Worm (Caenorhabditis elegans) whole organism, L1 larva: Measurements from ENCODE around the gene sel-1.

Experiments used
- C04F5.9 ChIP-seq: sonication (generic microtip); optimal IDR thresholded peaks from 2 replicates; lab custom pipeline; 2016; ENCODE audit warnings: missing genetic modification characterization, missing compliant biosample characterization
- Y116A8C.19 ChIP-seq: sonication (generic microtip); optimal IDR thresholded peaks from 2 replicates; lab custom pipeline; 2016; ENCODE audit warnings: missing compliant biosample characterization, missing genetic modification characterization, borderline replicate concordance
- aha-1 ChIP-seq: fragments of 150-350 bp; optimal IDR thresholded peaks from 2 replicates; lab custom pipeline; 2014; ENCODE audit warnings: missing biosample characterization, missing genetic modification characterization
- aly-2 ChIP-seq: fragments of 150-350 bp; optimal IDR thresholded peaks from 2 replicates; lab custom pipeline; 2014; ENCODE audit warnings: missing biosample characterization, missing genetic modification characterization
- ama-1 ChIP-seq: fragments of 150-350 bp; optimal IDR thresholded peaks from 2 replicates; lab custom pipeline; 2014
- ceh-8 ChIP-seq: fragments of 200-800 bp; sonication (Bioruptor generic); optimal IDR thresholded peaks from 2 replicates; lab custom pipeline; 2018; ENCODE audit warnings: mild to moderate bottlenecking, missing genetic modification characterization, moderate library complexity, missing compliant biosample characterization
- ceh-82 ChIP-seq, 3 experiments: fragments of 150-350 bp in 1 of 3; sonication (generic microtip) in 2 of 3; optimal IDR thresholded peaks; 2 replicates each; lab custom pipeline; 2014 to 2017; ENCODE audit warnings: missing biosample characterization in 3 of 3, missing genetic modification characterization in 3 of 3
- ceh-88 ChIP-seq: fragments of 200-800 bp; sonication (Bioruptor generic); IDR thresholded peaks from 2 replicates; pipeline ENCODE4 v1.3.6; 2022; ENCODE audit warnings: missing genetic modification characterization, missing compliant biosample characterization
- ceh-90 ChIP-seq: sonication (generic microtip); optimal IDR thresholded peaks from 2 replicates; lab custom pipeline; 2016; ENCODE audit warnings: missing genetic modification characterization, missing compliant biosample characterization
- ces-1 ChIP-seq: fragments of 150-350 bp; optimal IDR thresholded peaks from 2 replicates; lab custom pipeline; 2014; ENCODE audit warnings: missing biosample characterization, missing genetic modification reagents, missing genetic modification characterization
- efl-1 ChIP-seq, 4 experiments: fragments of 150-350 bp; optimal IDR thresholded peaks in 3 of 4; peaks in 1 of 4; 1 replicate in 1 of 4; 2 replicates in 3 of 4; lab custom pipeline; 2014; ENCODE audit warnings: missing biosample characterization in 2 of 4, missing genetic modification characterization in 2 of 4, missing genetic modification reagents in 2 of 4
- egl-13 ChIP-seq: sonication (generic microtip); optimal IDR thresholded peaks from 2 replicates; lab custom pipeline; 2016; ENCODE audit warnings: missing genotype, missing genetic modification reagents, missing genetic modification characterization, missing compliant biosample characterization
- elt-2 ChIP-seq: sonication (generic microtip); optimal IDR thresholded peaks from 2 replicates; lab custom pipeline; 2016; ENCODE audit warnings: missing genetic modification characterization, mild to moderate bottlenecking, inconsistent platforms, missing compliant biosample characterization, missing genetic modification reagents
- elt-3 ChIP-seq, 6 experiments: fragments of 150-350 bp in 1 of 6; sonication (generic microtip); optimal IDR thresholded peaks; 2 replicates each; lab custom pipeline; 2017 to 2018; ENCODE audit warnings: missing biosample characterization in 6 of 6, missing genetic modification characterization in 6 of 6, inconsistent platforms in 1 of 6
- fkh-4 ChIP-seq: sonication (generic microtip); optimal IDR thresholded peaks from 2 replicates; lab custom pipeline; 2016; ENCODE audit warnings: missing compliant biosample characterization, missing genetic modification characterization, borderline replicate concordance
- irx-1 ChIP-seq: sonication (generic microtip); optimal IDR thresholded peaks from 2 replicates; lab custom pipeline; 2016; ENCODE audit warnings: missing genetic modification characterization, missing compliant biosample characterization
- jun-1 ChIP-seq: fragments of 150-350 bp; optimal IDR thresholded peaks from 2 replicates; lab custom pipeline; 2014; ENCODE audit warnings: missing biosample characterization, missing genetic modification reagents, missing genetic modification characterization
- lin-13 ChIP-seq: fragments of 150-350 bp; optimal IDR thresholded peaks from 2 replicates; lab custom pipeline; 2014; ENCODE audit warnings: missing biosample characterization, missing genetic modification reagents, missing genetic modification characterization
- lin-14 ChIP-seq: fragments of 200-800 bp; sonication (Bioruptor generic); optimal IDR thresholded peaks from 2 replicates; lab custom pipeline; 2018; ENCODE audit warnings: mild to moderate bottlenecking, missing genetic modification characterization, moderate library complexity, missing compliant biosample characterization
- lin-15B ChIP-seq: fragments of 150-350 bp; sonication (generic microtip); optimal IDR thresholded peaks from 3 replicates; lab custom pipeline; 2014; ENCODE audit warnings: missing biosample characterization, missing genetic modification characterization
- lin-35 ChIP-seq, 2 experiments: fragments of 150-350 bp; optimal IDR thresholded peaks; 2 replicates each; lab custom pipeline; 2014; ENCODE audit warnings: missing biosample characterization in 2 of 2, missing genetic modification characterization in 2 of 2, missing genetic modification reagents in 2 of 2
- lsy-2 ChIP-seq, 2 experiments: fragments of 150-350 bp; optimal IDR thresholded peaks; 2 replicates each; lab custom pipeline; 2014; ENCODE audit warnings: missing biosample characterization in 2 of 2, missing genetic modification characterization in 2 of 2
- mab-9 ChIP-seq: fragments of 200-800 bp; sonication (Bioruptor generic); IDR thresholded peaks from 2 replicates; pipeline ENCODE4 v1.3.6; 2022; ENCODE audit warnings: missing genetic modification reagents, missing genetic modification characterization, missing compliant biosample characterization
- mdl-1 ChIP-seq, 2 experiments: fragments of 150-350 bp; optimal IDR thresholded peaks; 2 replicates each; lab custom pipeline; 2014 to 2017; ENCODE audit warnings: missing biosample characterization in 2 of 2, missing genetic modification characterization in 2 of 2, inconsistent platforms in 1 of 2
- mep-1 ChIP-seq: fragments of 150-350 bp; optimal IDR thresholded peaks from 2 replicates; lab custom pipeline; 2014; ENCODE audit warnings: missing biosample characterization, missing genetic modification characterization
- nhr-11 ChIP-seq: fragments of 150-350 bp; optimal IDR thresholded peaks from 2 replicates; lab custom pipeline; 2014; ENCODE audit warnings: missing biosample characterization, missing genetic modification characterization
- nhr-12 ChIP-seq: sonication (generic microtip); optimal IDR thresholded peaks from 2 replicates; lab custom pipeline; 2017; ENCODE audit warnings: missing biosample characterization, missing genetic modification characterization
- nhr-19 ChIP-seq: fragments of 200-800 bp; sonication (Bioruptor generic); conservative IDR thresholded peaks from 2 replicates; pipeline ENCODE4 v1.3.6; 2022; ENCODE audit warnings: missing genetic modification characterization, missing compliant biosample characterization
- nhr-20 ChIP-seq: sonication (generic microtip); optimal IDR thresholded peaks from 2 replicates; lab custom pipeline; 2016; ENCODE audit warnings: mild to moderate bottlenecking, missing genetic modification characterization, missing compliant biosample characterization
- nhr-237 ChIP-seq: fragments of 150-350 bp; optimal IDR thresholded peaks from 2 replicates; lab custom pipeline; 2014; ENCODE audit warnings: missing biosample characterization, missing genetic modification characterization
- nhr-28 ChIP-seq: fragments of 150-350 bp; optimal IDR thresholded peaks from 2 replicates; lab custom pipeline; 2014; ENCODE audit warnings: missing biosample characterization, missing genetic modification characterization
- nhr-71 ChIP-seq: sonication (generic microtip); optimal IDR thresholded peaks from 2 replicates; lab custom pipeline; 2016; ENCODE audit warnings: mild to moderate bottlenecking, missing genetic modification characterization, moderate library complexity, missing compliant biosample characterization
- nhr-77 ChIP-seq: fragments of 150-350 bp; optimal IDR thresholded peaks from 2 replicates; lab custom pipeline; 2014; ENCODE audit warnings: missing biosample characterization, missing genetic modification characterization
- nhr-84 ChIP-seq: sonication (generic microtip); optimal IDR thresholded peaks from 2 replicates; lab custom pipeline; 2017; ENCODE audit warnings: missing biosample characterization, missing genetic modification characterization
- nhr-85 ChIP-seq: sonication (generic microtip); peaks from one replicate; lab custom pipeline; 2016; ENCODE audit warnings: missing genetic modification characterization, inconsistent platforms, missing compliant biosample characterization
- nhr-90 ChIP-seq: sonication (generic microtip); optimal IDR thresholded peaks from 2 replicates; lab custom pipeline; 2016; ENCODE audit warnings: mild to moderate bottlenecking, missing genetic modification characterization, missing compliant biosample characterization; ENCODE audit not compliant: poor library complexity
- pax-3 ChIP-seq: fragments of 200-800 bp; sonication (Bioruptor generic); optimal IDR thresholded peaks from 2 replicates; lab custom pipeline; 2018; ENCODE audit warnings: mild to moderate bottlenecking, missing genetic modification characterization, moderate library complexity, missing compliant biosample characterization
- skn-1 ChIP-seq: fragments of 150-350 bp; optimal IDR thresholded peaks from 2 replicates; lab custom pipeline; 2014; ENCODE audit warnings: missing biosample characterization, missing genetic modification characterization
- snpc-4 ChIP-seq: fragments of 150-350 bp; optimal IDR thresholded peaks from 2 replicates; lab custom pipeline; 2014; ENCODE audit warnings: missing biosample characterization, missing genetic modification characterization
- snu-23 ChIP-seq: sonication (generic microtip); optimal IDR thresholded peaks from 2 replicates; lab custom pipeline; 2016; ENCODE audit warnings: missing genetic modification characterization, missing compliant biosample characterization
- sox-4 ChIP-seq: sonication (generic microtip); optimal IDR thresholded peaks from 2 replicates; lab custom pipeline; 2016; ENCODE audit warnings: missing genetic modification characterization, missing compliant biosample characterization
- sptf-1 ChIP-seq: fragments of 150-350 bp; optimal IDR thresholded peaks from 2 replicates; lab custom pipeline; 2014; ENCODE audit warnings: missing biosample characterization, missing genetic modification characterization
- swsn-7 ChIP-seq: sonication (generic microtip); optimal IDR thresholded peaks from 2 replicates; lab custom pipeline; 2016; ENCODE audit warnings: missing genetic modification characterization, missing compliant biosample characterization
- tlp-1 ChIP-seq: fragments of 150-350 bp; optimal IDR thresholded peaks from 2 replicates; lab custom pipeline; 2014; ENCODE audit warnings: missing biosample characterization, missing genetic modification characterization
- unc-130 ChIP-seq: fragments of 150-350 bp; optimal IDR thresholded peaks from 2 replicates; lab custom pipeline; 2017; ENCODE audit warnings: missing biosample characterization, missing genetic modification characterization, inconsistent platforms
- unc-30 ChIP-seq: sonication (generic microtip); optimal IDR thresholded peaks from 2 replicates; lab custom pipeline; 2017; ENCODE audit warnings: missing biosample characterization, missing genetic modification characterization
- unc-62 ChIP-seq: fragments of 150-350 bp; optimal IDR thresholded peaks from 2 replicates; lab custom pipeline; 2014; ENCODE audit warnings: missing biosample characterization, missing genetic modification reagents, missing genetic modification characterization
- unc-86 ChIP-seq: sonication (generic microtip); optimal IDR thresholded peaks from 2 replicates; lab custom pipeline; 2016; ENCODE audit warnings: missing genetic modification characterization, missing compliant biosample characterization
- unc-98 ChIP-seq: fragments of 200-800 bp; sonication (Bioruptor generic); IDR thresholded peaks from 2 replicates; pipeline ENCODE4 v1.3.6; 2022; ENCODE audit warnings: missing genetic modification characterization, missing compliant biosample characterization
- vab-15 ChIP-seq: sonication (generic microtip); optimal IDR thresholded peaks from 2 replicates; lab custom pipeline; 2017; ENCODE audit warnings: missing genotype, mild to moderate bottlenecking, missing genetic modification characterization, missing compliant biosample characterization
- xbp-1 ChIP-seq: sonication (generic microtip); optimal IDR thresholded peaks from 2 replicates; lab custom pipeline; 2016; ENCODE audit warnings: missing genetic modification characterization, missing compliant biosample characterization
- zag-1 ChIP-seq: fragments of 150-350 bp; optimal IDR thresholded peaks from 2 replicates; lab custom pipeline; 2014; ENCODE audit warnings: missing biosample characterization, missing genetic modification characterization

sel-1 gene

DNA sequence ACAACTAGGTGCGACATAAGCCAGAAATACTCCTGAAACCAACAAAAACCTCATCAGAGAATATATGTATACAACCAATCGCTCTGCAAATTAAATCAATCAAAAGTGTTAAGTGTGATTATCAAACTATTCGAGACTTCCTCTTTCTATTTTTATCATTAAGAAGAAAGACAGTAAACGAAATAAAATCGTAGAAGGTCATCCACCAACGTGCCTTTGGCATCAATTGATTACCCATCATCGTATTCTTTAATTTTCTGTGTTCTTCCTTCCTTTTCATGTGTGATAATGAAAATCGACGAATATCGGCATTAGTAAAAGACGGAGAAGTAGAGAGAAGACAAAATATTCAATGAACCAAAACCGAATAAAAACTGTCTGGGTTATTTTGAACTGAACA lies 48.6 kb upstream of the sel-1 start (continued):
- TF ChIP-seq egl-13 (tag; lab: Kevin White, UChicago) (no peak), mdl-1 (tag; optimal IDR thresholded peaks at IDR 0.05; lab: Kevin White, UChicago) (no peak), nhr-90 (tag; lab: Kevin White, UChicago) (no peak), xbp-1 (tag; lab: Kevin White, UChicago) (no peak), elt-2 (tag; lab: Kevin White, UChicago) (no peak), pax-3 (no peak), nhr-77 (tag; lab: Kevin White, UChicago) (no peak), aha-1 (no peak), lin-35 (GFP tag; optimal IDR thresholded peaks at IDR 0.05; lab: Kevin White, UChicago) (no peak), snpc-4 (tag; lab: Kevin White, UChicago) (no peak), elt-3 (tag; optimal IDR thresholded peaks at IDR 0.05; lab: Kevin White, UChicago) (peak in 4 of 6 experiments; percentile 10 to 68 (median 44)), ceh-88 (GFP tag; lab: Robert Waterston, UW) (no peak), unc-30 (tag; lab: Kevin White, UChicago) (no peak), nhr-85 (tag; lab: Kevin White, UChicago) (peak; percentile 80), lin-15B (tag; lab: Kevin White, UChicago) (no peak), aly-2 (tag; lab: Kevin White, UChicago) (no peak), Y116A8C.19 (tag; lab: Kevin White, UChicago) (no peak), swsn-7 (no peak), mep-1 (tag; lab: Kevin White, UChicago) (no peak), snu-23 (GFP tag; lab: Kevin White, UChicago) (peak; percentile 14), ces-1 (GFP tag; lab: Kevin White, UChicago) (no peak), ceh-90 (tag; lab: Kevin White, UChicago) (no peak), sox-4 (tag; lab: Kevin White, UChicago) (no peak), sptf-1 (tag; lab: Kevin White, UChicago) (no peak), mab-9 (GFP tag; lab: Robert Waterston, UW) (no peak), unc-130 (tag; lab: Kevin White, UChicago) (no peak), ceh-8 (GFP tag; lab: Kevin White, UChicago) (no peak), unc-86 (tag; lab: Kevin White, UChicago) (no peak), vab-15 (tag; lab: Kevin White, UChicago) (peak; percentile 53), efl-1 (optimal IDR thresholded peaks at IDR 0.05; lab: Kevin White, UChicago) (no peak), efl-1 (GFP tag; optimal IDR thresholded peaks at IDR 0.05 in 1 of 2; lab: Kevin White, UChicago) (no peak), tlp-1 (tag; lab: Kevin White, UChicago) (no peak), skn-1 (tag; lab: Kevin White, UChicago) (no peak), nhr-20 (tag; lab: Kevin White, UChicago) (peak; percentile 23), lsy-2 (tag; optimal IDR thresholded peaks at IDR 0.05; lab: Kevin White, UChicago) (peak in 1 of 2 experiments; percentile 26), nhr-71 (tag; lab: Kevin White, UChicago) (peak; percentile 17), irx-1 (tag; lab: Kevin White, UChicago) (no peak), nhr-11 (tag; lab: Kevin White, UChicago) (no peak), lin-14 (GFP tag; lab: Kevin White, UChicago) (peak; percentile 56), nhr-12 (no peak), nhr-237 (tag; lab: Kevin White, UChicago) (no peak), C04F5.9 (tag; lab: Kevin White, UChicago) (no peak), nhr-28 (tag; lab: Kevin White, UChicago) (no peak), ceh-82 (tag; optimal IDR thresholded peaks at IDR 0.05; lab: Kevin White, UChicago) (no peak), ama-1 (lab: Kevin White, UChicago) (no peak), unc-62 (GFP tag; lab: Kevin White, UChicago) (no peak), zag-1 (tag; lab: Kevin White, UChicago) (no peak), lin-13 (GFP tag; lab: Kevin White, UChicago) (no peak), unc-98 (no peak), jun-1 (tag; lab: Kevin White, UChicago) (no peak), fkh-4 (tag; lab: Kevin White, UChicago) (no peak), nhr-19 (GFP tag; lab: Robert Waterston, UW) (no peak), nhr-84 (no peak)
- TF ChIP-seq, all 84 proteins: peak for 11
